Worm (Caenorhabditis elegans): ENCODE results near the gene cyn-17.

DNA sequence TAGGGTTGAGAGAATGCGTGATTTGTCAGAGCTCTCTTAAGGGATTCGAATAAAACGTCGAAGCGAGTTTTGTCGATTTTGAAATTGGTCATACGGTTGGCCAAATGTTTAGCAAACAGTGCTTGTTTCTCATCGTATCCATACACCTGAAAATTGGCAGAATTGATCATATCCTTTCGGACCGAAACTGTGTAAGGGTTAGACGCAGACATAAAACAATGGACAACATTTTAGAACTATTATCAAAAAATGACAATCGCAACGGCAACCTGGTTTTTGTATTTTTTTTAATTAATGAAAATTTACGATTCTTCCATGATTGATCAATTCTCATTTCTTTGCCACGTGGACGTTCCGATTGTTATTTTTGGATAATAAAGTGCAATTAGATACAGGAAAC, 25.3 kb upstream of the cyn-17 start:
- TF ChIP-seq ztf-1 (GFP tag; conservative IDR thresholded peaks at IDR 0.05): no peak
- TF ChIP-seq nhr-6 (tag; optimal IDR thresholded peaks at IDR 0.05): no peak
- no peak for TF ChIP-seq sma-9 (GFP tag; optimal IDR thresholded peaks at IDR 0.05)
- no peak for TF ChIP-seq sma-9 (tag; optimal IDR thresholded peaks at IDR 0.05)
- TF ChIP-seq ceh-82 (tag; optimal IDR thresholded peaks at IDR 0.05): no peak
- TF ChIP-seq ama-1 (optimal IDR thresholded peaks at IDR 0.05): no peak
- TF ChIP-seq nhr-10 (tag; optimal IDR thresholded peaks at IDR 0.05): no peak
- no peak for TF ChIP-seq lin-13 (GFP tag; optimal IDR thresholded peaks at IDR 0.05)

Measured in whole organism, L2 larva.